Fruit fly (Drosophila melanogaster) whole organism, embryonic: ENCODE data around the gene NaPi-III.

ENCODE experiments used
- Atf3 ChIP-seq: fragments of 200-800 bp; sonication (Bioruptor generic); optimal IDR thresholded peaks from 3 replicates; lab custom pipeline; 2016; ENCODE audit warnings: missing biosample characterization, missing genetic modification characterization
- CG10147 ChIP-seq: fragments of 200-800 bp; sonication (Bioruptor generic); optimal IDR thresholded peaks from 2 replicates; lab custom pipeline; 2019; ENCODE audit warnings: missing biosample characterization, mild to moderate bottlenecking, missing genetic modification characterization, moderate library complexity
- CG10979 ChIP-seq: fragments of 200-800 bp; sonication (Bioruptor generic); optimal IDR thresholded peaks from 2 replicates; lab custom pipeline; 2018; ENCODE audit warnings: missing biosample characterization, mild to moderate bottlenecking, missing genetic modification characterization, moderate library complexity
- CG11093 ChIP-seq: fragments of 200-800 bp; sonication (Bioruptor generic); IDR thresholded peaks from 3 replicates; pipeline ENCODE4 v1.3.6; 2022; ENCODE audit warnings: missing biosample characterization, missing genetic modification characterization
- CG11695 ChIP-seq: fragments of 200-800 bp; sonication (Bioruptor generic); IDR thresholded peaks from 3 replicates; pipeline ENCODE4 v1.3.6; 2022; ENCODE audit warnings: missing biosample characterization, missing genetic modification characterization
- CG12236 ChIP-seq: fragments of 200-800 bp; sonication (Bioruptor generic); optimal IDR thresholded peaks from 2 replicates; lab custom pipeline; 2016; ENCODE audit warnings: missing biosample characterization, missing genetic modification characterization
- CG12659 ChIP-seq: fragments of 200-800 bp; sonication (Bioruptor generic); optimal IDR thresholded peaks from 3 replicates; lab custom pipeline; 2017; ENCODE audit warnings: mild to moderate bottlenecking, missing biosample characterization, missing genetic modification reagents, missing genetic modification characterization
- CG13424 ChIP-seq: fragments of 200-800 bp; sonication (Bioruptor generic); optimal IDR thresholded peaks from 2 replicates; lab custom pipeline; 2019; ENCODE audit warnings: missing biosample characterization, mild to moderate bottlenecking, missing genetic modification characterization, moderate library complexity
- CG13775 ChIP-seq: fragments of 200-800 bp; sonication (Bioruptor generic); optimal IDR thresholded peaks from 3 replicates; lab custom pipeline; 2017; ENCODE audit warnings: missing biosample characterization, mild to moderate bottlenecking, missing genetic modification characterization
- CG14050 ChIP-seq: fragments of 200-800 bp; sonication (Bioruptor generic); IDR thresholded peaks from 3 replicates; pipeline ENCODE4 v1.3.6; 2022; ENCODE audit warnings: missing biosample characterization, missing genetic modification characterization
- CG16779 ChIP-seq: fragments of 200-800 bp; sonication (Bioruptor generic); IDR thresholded peaks from 2 replicates; pipeline ENCODE4 v1.3.6; 2022; ENCODE audit warnings: missing biosample characterization, missing genetic modification characterization
- CG17186 ChIP-seq: fragments of 200-800 bp; sonication (Bioruptor generic); optimal IDR thresholded peaks from 3 replicates; lab custom pipeline; 2017; ENCODE audit warnings: missing biosample characterization, missing genetic modification reagents, missing genetic modification characterization
- CG17328 ChIP-seq: fragments of 200-800 bp; sonication (Bioruptor generic); IDR thresholded peaks from 2 replicates; pipeline ENCODE4 v1.3.6; 2022; ENCODE audit warnings: missing biosample characterization, missing genetic modification characterization
- CG17359 ChIP-seq: fragments of 200-800 bp; sonication (Bioruptor generic); optimal IDR thresholded peaks from 3 replicates; lab custom pipeline; 2018; ENCODE audit warnings: missing biosample characterization, mild to moderate bottlenecking, missing genetic modification characterization, moderate library complexity
- CG17829 ChIP-seq: fragments of 200-800 bp; optimal IDR thresholded peaks from 2 replicates; lab custom pipeline; 2019; ENCODE audit warnings: missing biosample characterization, mild to moderate bottlenecking, missing genetic modification characterization, moderate library complexity
- CG2678 ChIP-seq: fragments of 200-800 bp; sonication (Bioruptor generic); optimal IDR thresholded peaks from 3 replicates; lab custom pipeline; 2019; ENCODE audit warnings: missing biosample characterization, mild to moderate bottlenecking, missing genetic modification characterization, moderate library complexity
- CG2712 ChIP-seq: fragments of 200-800 bp; optimal IDR thresholded peaks from 3 replicates; lab custom pipeline; 2019; ENCODE audit warnings: missing biosample characterization, mild to moderate bottlenecking, missing genetic modification characterization, moderate library complexity
- CG3163 ChIP-seq: fragments of 200-800 bp; sonication (Bioruptor generic); optimal IDR thresholded peaks from 3 replicates; lab custom pipeline; 2016; ENCODE audit warnings: missing biosample characterization, missing genetic modification characterization
- CG3726 ChIP-seq: fragments of 200-800 bp; sonication (Bioruptor generic); IDR thresholded peaks from 3 replicates; pipeline ENCODE4, ENCODE4 v1.3.6; 2022; ENCODE audit warnings: missing biosample characterization, missing genetic modification characterization
- CG3995 ChIP-seq: fragments of 200-800 bp; sonication (Bioruptor generic); optimal IDR thresholded peaks from 3 replicates; lab custom pipeline; 2016; ENCODE audit warnings: missing biosample characterization, missing genetic modification characterization
- CG4404 ChIP-seq: fragments of 200-800 bp; sonication (Bioruptor generic); IDR thresholded peaks from 2 replicates; pipeline ENCODE4 v1.3.6; 2022; ENCODE audit warnings: missing biosample characterization, missing genetic modification characterization
- CG4707 ChIP-seq: fragments of 200-800 bp; sonication (Bioruptor generic); optimal IDR thresholded peaks from 2 replicates; lab custom pipeline; 2018; ENCODE audit warnings: missing biosample characterization, mild to moderate bottlenecking, missing genetic modification characterization, moderate library complexity
- CG4730 ChIP-seq: fragments of 200-800 bp; sonication (Bioruptor generic); IDR thresholded peaks from 2 replicates; pipeline ENCODE4 v1.3.6; 2022; ENCODE audit warnings: missing biosample characterization, missing genetic modification characterization
- CG6765 ChIP-seq: fragments of 200-800 bp; sonication (Bioruptor generic); optimal IDR thresholded peaks from 3 replicates; lab custom pipeline; 2017; ENCODE audit warnings: missing biosample characterization, mild to moderate bottlenecking, missing genetic modification characterization
- CG8089 ChIP-seq: fragments of 200-800 bp; sonication (Bioruptor generic); optimal IDR thresholded peaks from 3 replicates; lab custom pipeline; 2016; ENCODE audit warnings: missing biosample characterization, missing genetic modification characterization
- CG9609 ChIP-seq: fragments of 200-800 bp; sonication (Bioruptor generic); optimal IDR thresholded peaks from 3 replicates; lab custom pipeline; 2016; ENCODE audit warnings: missing biosample characterization, missing genetic modification characterization
- CG9876 ChIP-seq: fragments of 200-800 bp; sonication (Bioruptor generic); optimal IDR thresholded peaks from 2 replicates; lab custom pipeline; 2016; ENCODE audit warnings: missing biosample characterization, missing genetic modification characterization
- CG9932 ChIP-seq: fragments of 200-800 bp; sonication (Bioruptor generic); IDR thresholded peaks from 2 replicates; pipeline ENCODE4 v1.3.6; 2022; ENCODE audit warnings: missing biosample characterization, missing genetic modification characterization
- E2f1 ChIP-seq: fragments of 200-800 bp; sonication (Bioruptor generic); IDR thresholded peaks from 2 replicates; pipeline ENCODE4 v1.3.6; 2022; ENCODE audit warnings: missing biosample characterization, missing genetic modification characterization
- E2f2 ChIP-seq: fragments of 200-800 bp; sonication (Bioruptor generic); IDR thresholded peaks from 2 replicates; pipeline ENCODE4 v1.3.6; 2022; ENCODE audit warnings: missing biosample characterization, missing genetic modification characterization
- HHEX ChIP-seq: fragments of 200-800 bp; sonication (Bioruptor generic); optimal IDR thresholded peaks from 3 replicates; lab custom pipeline; 2017; ENCODE audit warnings: missing biosample characterization, mild to moderate bottlenecking, missing genetic modification characterization, missing genetic modification reagents
- HLH3B ChIP-seq: fragments of 200-800 bp; sonication (Bioruptor generic); IDR thresholded peaks from 2 replicates; pipeline ENCODE4 v1.3.6; 2022; ENCODE audit warnings: missing biosample characterization, missing genetic modification characterization
- NfI ChIP-seq: fragments of 200-800 bp; sonication (Bioruptor generic); optimal IDR thresholded peaks from 3 replicates; lab custom pipeline; 2018; ENCODE audit warnings: missing biosample characterization, mild to moderate bottlenecking, missing genetic modification characterization, moderate library complexity
- Scr ChIP-seq: fragments of 200-800 bp; sonication (Bioruptor generic); IDR thresholded peaks from 2 replicates; pipeline ENCODE4 v1.3.6; 2022; ENCODE audit warnings: missing biosample characterization, missing genetic modification characterization; ENCODE audit not compliant: partially characterized antibody
- Sox100B ChIP-seq: fragments of 200-800 bp; sonication (Bioruptor generic); optimal IDR thresholded peaks from 3 replicates; lab custom pipeline; 2018; ENCODE audit warnings: missing biosample characterization, mild to moderate bottlenecking, missing genetic modification characterization
- Usf ChIP-seq: fragments of 200-800 bp; sonication (Bioruptor generic); optimal IDR thresholded peaks from 2 replicates; lab custom pipeline; 2017; ENCODE audit warnings: missing genotype, missing biosample characterization, missing genetic modification characterization
- ab ChIP-seq: fragments of 200-800 bp; sonication (Bioruptor generic); optimal IDR thresholded peaks from 2 replicates; lab custom pipeline; 2016; ENCODE audit warnings: missing biosample characterization, missing genetic modification characterization
- ac ChIP-seq: fragments of 200-800 bp; sonication (Bioruptor generic); optimal IDR thresholded peaks from 3 replicates; lab custom pipeline; 2017; ENCODE audit warnings: missing biosample characterization, mild to moderate bottlenecking, missing genetic modification characterization
- aop ChIP-seq: fragments of 200-800 bp; sonication (Bioruptor generic); IDR thresholded peaks from 2 replicates; pipeline ENCODE4 v1.3.6; 2022; ENCODE audit warnings: missing biosample characterization, missing genetic modification characterization
- gsb ChIP-seq: fragments of 200-800 bp; sonication (Bioruptor generic); IDR thresholded peaks from 2 replicates; pipeline ENCODE4 v1.3.6; 2022; ENCODE audit warnings: missing biosample characterization, missing genetic modification characterization
- hbn ChIP-seq: fragments of 200-800 bp; sonication (Bioruptor generic); IDR thresholded peaks from 2 replicates; pipeline ENCODE4 v1.3.6; 2022; ENCODE audit warnings: missing biosample characterization, missing genetic modification characterization; ENCODE audit not compliant: partially characterized antibody
- hth ChIP-seq: fragments of >200 bp; optimal IDR thresholded peaks from 2 replicates; lab custom pipeline; 2017; ENCODE audit warnings: inconsistent platforms
- kah ChIP-seq: fragments of 200-800 bp; sonication (Bioruptor generic); optimal IDR thresholded peaks from 2 replicates; lab custom pipeline; 2018; ENCODE audit warnings: missing biosample characterization, mild to moderate bottlenecking, missing genetic modification characterization
- maf-S ChIP-seq: fragments of 200-800 bp; sonication (Bioruptor generic); optimal IDR thresholded peaks from 2 replicates; lab custom pipeline; 2016; ENCODE audit warnings: missing biosample characterization, missing genetic modification characterization
- ro ChIP-seq: fragments of 200-800 bp; sonication (Bioruptor generic); IDR thresholded peaks from 2 replicates; pipeline ENCODE4 v1.3.6; 2022; ENCODE audit warnings: missing biosample characterization, missing genetic modification characterization
- row ChIP-seq: fragments of 200-800 bp; sonication (Bioruptor generic); IDR thresholded peaks from 3 replicates; pipeline ENCODE4 v1.3.6; 2022; ENCODE audit warnings: missing biosample characterization, missing genetic modification characterization
- sd ChIP-seq: fragments of 200-800 bp; sonication (Bioruptor generic); optimal IDR thresholded peaks from 3 replicates; lab custom pipeline; 2018; ENCODE audit warnings: missing biosample characterization, mild to moderate bottlenecking, missing genetic modification characterization, moderate library complexity
- ssp ChIP-seq: fragments of 200-800 bp; sonication (Bioruptor generic); IDR thresholded peaks from 2 replicates; pipeline ENCODE4 v1.3.6; 2022; ENCODE audit warnings: missing biosample characterization, missing genetic modification characterization
- tll ChIP-seq, 2 experiments: fragments of 200-800 bp in 1 of 2; fragments of >200 bp in 1 of 2; sonication (Bioruptor generic) in 1 of 2; optimal IDR thresholded peaks; 2 replicates each; lab custom pipeline; 2017 to 2019; ENCODE audit warnings: missing biosample characterization in 2 of 2, missing genetic modification characterization in 2 of 2, mild to moderate bottlenecking in 1 of 2, moderate library complexity in 1 of 2
- twi ChIP-seq: fragments of 200-800 bp; optimal IDR thresholded peaks from 2 replicates; lab custom pipeline; 2019; ENCODE audit warnings: missing biosample characterization, mild to moderate bottlenecking, missing genetic modification characterization, moderate library complexity
- unc-4 ChIP-seq: fragments of 200-800 bp; sonication (Bioruptor generic); IDR thresholded peaks from 2 replicates; pipeline ENCODE4 v1.3.6; 2022; ENCODE audit warnings: missing biosample characterization, missing genetic modification characterization; ENCODE audit not compliant: partially characterized antibody

NaPi-III gene

dm6 chr3L:11119901-11120418 lies 3.2 kb upstream of the NaPi-III start (continued):
- TF ChIP-seq CG3163 (GFP tag; lab: Kevin White, UChicago) (peak; percentile 65), E2f2 (GFP tag; lab: Robert Waterston, UW) (peak; percentile 17; the same call in 1 of the 2 replicates), CG10147 (GFP tag; lab: Kevin White, UChicago) (peak; percentile 56), CG11093 (GFP tag; lab: Robert Waterston, UW) (no peak), CG11695 (GFP tag; lab: Robert Waterston, UW) (0 out of 3 replicates have a peak, but pooled peaks have one; percentile 14), CG17186 (no peak), ab (GFP tag; lab: Kevin White, UChicago) (no peak), E2f1 (GFP tag; lab: Robert Waterston, UW) (no peak), CG3995 (GFP tag; lab: Kevin White, UChicago) (no peak), Scr (GFP tag; lab: Robert Waterston, UW) (no peak), CG9609 (no peak), ssp (no peak), CG4707 (GFP tag; lab: Kevin White, UChicago) (peak; percentile 3), Usf (no peak), CG17359 (tag; lab: Kevin White, UChicago) (peak; percentile 40), CG12236 (GFP tag; lab: Kevin White, UChicago) (no peak), CG17328 (GFP tag; lab: Robert Waterston, UW) (0 out of 2 replicates have a peak, but pooled peaks have one; percentile 20), hth (lab: Kevin White, UChicago) (no peak), CG8089 (no peak), CG12659 (GFP tag; lab: Kevin White, UChicago) (no peak), maf-S (GFP tag; lab: Kevin White, UChicago) (no peak), kah (peak; percentile 60), ac (peak; percentile 49), twi (tag; lab: Kevin White, UChicago) (peak; percentile 19), aop (GFP tag; lab: Robert Waterston, UW) (no peak), CG16779 (GFP tag; lab: Robert Waterston, UW) (no peak), Sox100B (GFP tag; lab: Kevin White, UChicago) (peak; percentile 10), CG17829 (tag; lab: Kevin White, UChicago) (no peak), CG14050 (GFP tag; lab: Robert Waterston, UW) (no peak), gsb (GFP tag; lab: Robert Waterston, UW) (no peak), CG6765 (GFP tag; lab: Kevin White, UChicago) (peak; percentile 49), ro (GFP tag; lab: Robert Waterston, UW) (no peak), sd (tag; lab: Kevin White, UChicago) (peak; percentile 80), CG13424 (tag; lab: Kevin White, UChicago) (peak; percentile 38), HHEX (GFP tag; lab: Kevin White, UChicago) (peak; percentile 39), CG4404 (GFP tag; lab: Robert Waterston, UW) (no peak), CG3726 (GFP tag; lab: Robert Waterston, UW) (no peak), CG9932 (GFP tag; lab: Robert Waterston, UW) (0 out of 2 replicates have a peak, but pooled peaks have one; percentile 6), CG9876 (GFP tag; lab: Kevin White, UChicago) (no peak), row (GFP tag; lab: Robert Waterston, UW) (no peak; the same call in 2 of the 3 replicates), tll (GFP tag; optimal IDR thresholded peaks at IDR 0.05; lab: Kevin White, UChicago) (peak in 1 of 2 experiments; percentile 44), CG4730 (no peak), CG2712 (tag; lab: Kevin White, UChicago) (no peak), HLH3B (no peak), CG2678 (tag; lab: Kevin White, UChicago) (peak; percentile 53), hbn (GFP tag; lab: Robert Waterston, UW) (no peak), CG13775 (no peak), Atf3 (GFP tag; lab: Kevin White, UChicago) (no peak), CG10979 (tag; lab: Kevin White, UChicago) (no peak), unc-4 (no peak), NfI (GFP tag; lab: Kevin White, UChicago) (no peak)
